Worm (Caenorhabditis elegans) whole organism, late embryonic: Measurements from ENCODE around the gene srg-66.

Experiments used
- ama-1 ChIP-seq: fragments of 150-350 bp; optimal IDR thresholded peaks from 2 replicates; lab custom pipeline; 2014
- ceh-14 ChIP-seq: sonication (generic microtip); optimal IDR thresholded peaks from 2 replicates; lab custom pipeline; 2016; ENCODE audit warnings: missing genotype, missing genetic modification characterization, missing compliant biosample characterization
- ceh-6 ChIP-seq: fragments of 200-800 bp; sonication (Bioruptor generic); optimal IDR thresholded peaks from 2 replicates; lab custom pipeline; 2018; ENCODE audit warnings: mild to moderate bottlenecking, missing genetic modification characterization, missing compliant biosample characterization
- ceh-9 ChIP-seq: sonication (generic microtip); optimal IDR thresholded peaks from 2 replicates; lab custom pipeline; 2016; ENCODE audit warnings: mild to moderate bottlenecking, missing genetic modification characterization, inconsistent platforms, missing compliant biosample characterization
- eyg-1 ChIP-seq: sonication (generic microtip); optimal IDR thresholded peaks from 2 replicates; lab custom pipeline; 2016; ENCODE audit warnings: missing genotype, missing genetic modification characterization, missing compliant biosample characterization
- fkh-6 ChIP-seq: sonication (generic microtip); optimal IDR thresholded peaks from 2 replicates; lab custom pipeline; 2016; ENCODE audit warnings: missing genetic modification characterization, missing compliant biosample characterization
- hlh-8 ChIP-seq: sonication (generic microtip); optimal IDR thresholded peaks from 2 replicates; lab custom pipeline; 2016; ENCODE audit warnings: missing genotype, missing genetic modification characterization, missing compliant biosample characterization
- nhr-11 ChIP-seq: fragments of 150-350 bp; optimal IDR thresholded peaks from 2 replicates; lab custom pipeline; 2014; ENCODE audit warnings: missing biosample characterization, missing genetic modification characterization
- pha-4 ChIP-seq: fragments of 150-350 bp; optimal IDR thresholded peaks from 2 replicates; lab custom pipeline; 2018; ENCODE audit warnings: missing biosample characterization, missing genetic modification reagents, missing genetic modification characterization
- pqm-1 ChIP-seq: sonication (generic microtip); optimal IDR thresholded peaks from 2 replicates; lab custom pipeline; 2016; ENCODE audit warnings: missing genetic modification characterization, missing compliant biosample characterization

DNA sequence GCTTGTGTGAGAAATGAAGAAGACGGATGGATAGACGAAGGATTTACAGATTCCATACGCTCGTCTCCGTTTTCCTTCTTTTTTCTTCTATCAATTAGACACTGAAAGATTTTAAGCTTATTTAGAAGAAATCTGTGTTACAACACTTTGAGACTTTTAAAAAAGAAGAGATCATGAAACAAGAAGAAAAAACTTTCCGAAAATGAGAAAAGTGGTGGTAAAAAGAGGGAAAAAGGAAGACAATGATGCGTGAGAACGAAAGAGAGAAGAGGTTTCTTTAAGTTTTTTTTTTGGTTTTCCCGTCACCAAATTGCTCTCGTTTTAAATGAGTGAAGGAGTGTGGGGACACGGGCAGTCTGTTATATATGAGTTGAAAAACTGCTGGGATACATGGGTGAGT lies 28.6 kb downstream of the srg-66 start, which contains the start of gene glc-3:
- no peak for TF ChIP-seq pha-4 (tag; lab: Kevin White, UChicago)
- TF ChIP-seq pqm-1 (tag; lab: Kevin White, UChicago): no peak
- TF ChIP-seq ceh-9 (tag; lab: Kevin White, UChicago): no peak
- no peak for TF ChIP-seq eyg-1 (tag; lab: Kevin White, UChicago)
- no peak for TF ChIP-seq hlh-8 (tag; lab: Kevin White, UChicago)
- no peak for TF ChIP-seq ceh-6
- TF ChIP-seq fkh-6 (tag; lab: Kevin White, UChicago): no peak
- TF ChIP-seq ceh-14: no peak
- TF ChIP-seq nhr-11 (tag; lab: Kevin White, UChicago): no peak
- TF ChIP-seq ama-1 (lab: Kevin White, UChicago): no peak
